Fruit fly (Drosophila melanogaster) whole organism, prepupa: ENCODE measurements around the gene CG9018.

ENCODE experiments used
- Blimp-1 ChIP-seq: fragments of 200-800 bp; sonication (Bioruptor generic); optimal IDR thresholded peaks from 3 replicates; lab custom pipeline; 2017; ENCODE audit warnings: missing biosample characterization, missing genetic modification characterization, mild to moderate bottlenecking, moderate library complexity, missing genetic modification reagents
- CG10669 ChIP-seq: fragments of 200-800 bp; sonication (Bioruptor generic); optimal IDR thresholded peaks from 3 replicates; lab custom pipeline; 2018; ENCODE audit warnings: missing biosample characterization, mild to moderate bottlenecking, missing genetic modification characterization, moderate library complexity
- CG11762 ChIP-seq: fragments of 200-800 bp; sonication (Bioruptor generic); optimal IDR thresholded peaks from 3 replicates; lab custom pipeline; 2016; ENCODE audit warnings: missing biosample characterization, missing genetic modification characterization; ENCODE audit not compliant: insufficient read depth
- CG15336 ChIP-seq: fragments of 200-800 bp; sonication (Bioruptor generic); IDR thresholded peaks from 2 replicates; pipeline ENCODE4 v1.3.6; 2022; ENCODE audit warnings: missing biosample characterization, missing genetic modification characterization
- CG1621 ChIP-seq: fragments of 200-800 bp; sonication (Bioruptor generic); optimal IDR thresholded peaks from 3 replicates; lab custom pipeline; 2018; ENCODE audit warnings: missing biosample characterization, mild to moderate bottlenecking, missing genetic modification characterization
- CG31627 ChIP-seq: fragments of 200-800 bp; sonication (Bioruptor generic); optimal IDR thresholded peaks from 3 replicates; lab custom pipeline; 2016; ENCODE audit warnings: missing biosample characterization, missing genetic modification characterization
- CG34406 ChIP-seq: fragments of 200-800 bp; sonication (Bioruptor generic); optimal IDR thresholded peaks from 3 replicates; lab custom pipeline; 2016; ENCODE audit warnings: missing biosample characterization, missing genetic modification characterization
- CG3919 ChIP-seq: fragments of 200-800 bp; sonication (Bioruptor generic); optimal IDR thresholded peaks from 3 replicates; lab custom pipeline; 2016; ENCODE audit warnings: missing biosample characterization, missing genetic modification characterization
- CG4318 ChIP-seq: fragments of 200-800 bp; sonication (Bioruptor generic); optimal IDR thresholded peaks from 3 replicates; lab custom pipeline; 2017; ENCODE audit warnings: missing biosample characterization, mild to moderate bottlenecking, missing genetic modification characterization
- CG6163 ChIP-seq: fragments of 200-800 bp; sonication (Bioruptor generic); IDR thresholded peaks from 3 replicates; pipeline ENCODE4 v1.3.6; 2022; ENCODE audit warnings: missing biosample characterization, missing genetic modification characterization
- CG6276 ChIP-seq: fragments of 200-800 bp; sonication (Bioruptor generic); optimal IDR thresholded peaks from 2 replicates; lab custom pipeline; 2017; ENCODE audit warnings: missing biosample characterization, mild to moderate bottlenecking, missing genetic modification characterization
- CG6808 ChIP-seq: fragments of 200-800 bp; sonication (Bioruptor generic); optimal IDR thresholded peaks from 3 replicates; lab custom pipeline; 2017; ENCODE audit warnings: missing biosample characterization, missing genetic modification characterization, mild to moderate bottlenecking, moderate library complexity, missing genetic modification reagents
- CG9139 ChIP-seq: fragments of 200-800 bp; sonication (Bioruptor generic); optimal IDR thresholded peaks from 3 replicates; lab custom pipeline; 2017; ENCODE audit warnings: missing biosample characterization, mild to moderate bottlenecking, missing genetic modification characterization
- Eip75B ChIP-seq: fragments of 200-800 bp; sonication (Bioruptor generic); optimal IDR thresholded peaks from 3 replicates; lab custom pipeline; 2016; ENCODE audit warnings: missing biosample characterization, missing genetic modification characterization
- Eip93F ChIP-seq: fragments of 200-800 bp; sonication (Bioruptor generic); optimal IDR thresholded peaks from 2 replicates; lab custom pipeline; 2016; ENCODE audit warnings: missing biosample characterization, mild to moderate bottlenecking, missing genetic modification characterization
- Ets21C ChIP-seq: fragments of 200-800 bp; sonication (Bioruptor generic); optimal IDR thresholded peaks from 3 replicates; lab custom pipeline; 2016; ENCODE audit warnings: missing biosample characterization, missing genetic modification characterization
- Gug ChIP-seq: fragments of 200-800 bp; sonication (Bioruptor generic); IDR thresholded peaks from 2 replicates; pipeline ENCODE4 v1.3.6; 2022; ENCODE audit warnings: missing biosample characterization, missing genetic modification characterization
- Hr4 ChIP-seq: fragments of 200-800 bp; sonication (Bioruptor generic); optimal IDR thresholded peaks from 3 replicates; lab custom pipeline; 2016; ENCODE audit warnings: missing biosample characterization, missing genetic modification characterization
- Met ChIP-seq: fragments of 200-800 bp; sonication (Bioruptor generic); optimal IDR thresholded peaks from 3 replicates; lab custom pipeline; 2016; ENCODE audit warnings: missing biosample characterization, missing genetic modification characterization
- Sox102F ChIP-seq: fragments of 200-800 bp; sonication (Bioruptor generic); optimal IDR thresholded peaks from 2 replicates; lab custom pipeline; 2016; ENCODE audit warnings: missing biosample characterization, mild to moderate bottlenecking, missing genetic modification characterization
- Sox15 ChIP-seq: fragments of 200-800 bp; sonication (Bioruptor generic); optimal IDR thresholded peaks from 3 replicates; lab custom pipeline; 2016; ENCODE audit warnings: missing biosample characterization, missing genetic modification characterization
- dac ChIP-seq: fragments of 200-800 bp; sonication (Bioruptor generic); optimal IDR thresholded peaks from 2 replicates; lab custom pipeline; 2017; ENCODE audit warnings: missing biosample characterization, mild to moderate bottlenecking, missing genetic modification characterization
- eg ChIP-seq: fragments of 200-800 bp; sonication (Bioruptor generic); IDR thresholded peaks from 3 replicates; pipeline ENCODE4 v1.3.6; 2022; ENCODE audit warnings: missing biosample characterization, missing genetic modification characterization
- fd85E ChIP-seq: fragments of 200-800 bp; sonication (Bioruptor generic); optimal IDR thresholded peaks from 3 replicates; lab custom pipeline; 2016; ENCODE audit warnings: missing biosample characterization, missing genetic modification characterization
- lz ChIP-seq: fragments of 200-800 bp; sonication (Bioruptor generic); optimal IDR thresholded peaks from 3 replicates; lab custom pipeline; 2016; ENCODE audit warnings: missing biosample characterization, missing genetic modification characterization
- net ChIP-seq: fragments of 200-800 bp; sonication (Bioruptor generic); optimal IDR thresholded peaks from 3 replicates; lab custom pipeline; 2016; ENCODE audit warnings: missing biosample characterization, missing genetic modification characterization
- pdm3 ChIP-seq: fragments of 200-800 bp; sonication (Bioruptor generic); optimal IDR thresholded peaks from 3 replicates; lab custom pipeline; 2016; ENCODE audit warnings: missing biosample characterization, missing genetic modification characterization
- salr ChIP-seq, 2 experiments: fragments of 200-800 bp; sonication (Bioruptor generic); optimal IDR thresholded peaks; 3 replicates each; lab custom pipeline; 2016 to 2018; ENCODE audit warnings: missing biosample characterization in 2 of 2, missing genetic modification characterization in 2 of 2, mild to moderate bottlenecking in 1 of 2
- svp ChIP-seq: fragments of 200-800 bp; sonication (Bioruptor generic); peaks from one replicate; lab custom pipeline; 2016; ENCODE audit warnings: missing biosample characterization, missing genetic modification characterization
- topi ChIP-seq: fragments of 200-800 bp; sonication (Bioruptor generic); optimal IDR thresholded peaks from 3 replicates; lab custom pipeline; 2016; ENCODE audit warnings: missing biosample characterization, missing genetic modification characterization

The CG9018 gene

dm6 chr3L:2237034-2237433 lies at the start of gene CG9018:
TSS of gene CG9018 (minus strand) at chr3L:2237076.
- TF ChIP-seq lz = no peak
- TF ChIP-seq Ets21C (GFP tag; lab: Kevin White, UChicago) = no peak
- no peak for TF ChIP-seq CG15336 (GFP tag; lab: Robert Waterston, UW)
- TF ChIP-seq CG6163 (GFP tag; lab: Robert Waterston, UW) = no peak
- TF ChIP-seq CG10669 = no peak
- TF ChIP-seq CG6276 (GFP tag; lab: Kevin White, UChicago) = no peak
- TF ChIP-seq Gug (GFP tag; lab: Robert Waterston, UW) = no peak
- no peak for TF ChIP-seq Eip93F (GFP tag; lab: Kevin White, UChicago)
- no peak for TF ChIP-seq Met (GFP tag; lab: Kevin White, UChicago)
- TF ChIP-seq dac (GFP tag; lab: Kevin White, UChicago) = no peak
- TF ChIP-seq net (GFP tag; lab: Kevin White, UChicago) = no peak
- TF ChIP-seq CG9139 (GFP tag; lab: Kevin White, UChicago) = no peak
- no peak for TF ChIP-seq pdm3 (GFP tag; lab: Kevin White, UChicago)
- TF ChIP-seq Eip75B = no peak
- no peak for TF ChIP-seq svp (GFP tag; lab: Kevin White, UChicago)
- no peak for TF ChIP-seq Sox15 (GFP tag; lab: Kevin White, UChicago)
- no peak for TF ChIP-seq topi (GFP tag; lab: Kevin White, UChicago)
- no peak for TF ChIP-seq Blimp-1 (GFP tag; lab: Kevin White, UChicago)

DNA sequence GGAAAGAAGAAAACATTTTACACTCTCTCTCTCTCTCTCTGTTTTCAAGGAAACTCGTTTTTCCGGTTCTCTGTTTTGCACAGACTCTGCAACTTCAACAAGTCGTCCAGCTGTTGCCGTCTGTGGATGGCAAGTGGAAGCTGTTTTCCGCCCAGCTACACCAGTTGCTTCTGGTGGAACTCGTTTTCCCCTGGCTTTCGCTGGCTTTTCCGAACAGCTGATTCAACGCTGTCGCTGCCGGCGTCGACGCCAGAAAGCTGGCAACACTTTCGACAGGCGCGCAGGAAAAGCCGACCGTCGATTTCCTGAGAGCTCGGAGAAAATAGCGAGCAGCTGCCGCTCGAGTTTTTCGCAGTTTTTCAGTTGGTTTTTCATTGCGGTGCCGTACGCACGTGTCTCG lies 45.6 kb upstream of the CG9018 start, which contains the start of gene MsR2:
Gene MsR2, plus strand, starts transcription at position 378 of the 400 bp plus-strand sequence.
- TF ChIP-seq Gug (GFP tag; lab: Robert Waterston, UW) = no peak
- no peak for TF ChIP-seq pdm3 (GFP tag; lab: Kevin White, UChicago)
- TF ChIP-seq eg (GFP tag; lab: Robert Waterston, UW) = 0 out of 3 replicates have a peak, but pooled peaks have one; percentile 20
- no peak for TF ChIP-seq salr (GFP tag; optimal IDR thresholded peaks at IDR 0.05; lab: Kevin White, UChicago)
- TF ChIP-seq CG6808 = no peak
- TF ChIP-seq CG1621 (tag; lab: Kevin White, UChicago) = no peak
- TF ChIP-seq Sox102F (GFP tag; lab: Kevin White, UChicago) = no peak

DNA sequence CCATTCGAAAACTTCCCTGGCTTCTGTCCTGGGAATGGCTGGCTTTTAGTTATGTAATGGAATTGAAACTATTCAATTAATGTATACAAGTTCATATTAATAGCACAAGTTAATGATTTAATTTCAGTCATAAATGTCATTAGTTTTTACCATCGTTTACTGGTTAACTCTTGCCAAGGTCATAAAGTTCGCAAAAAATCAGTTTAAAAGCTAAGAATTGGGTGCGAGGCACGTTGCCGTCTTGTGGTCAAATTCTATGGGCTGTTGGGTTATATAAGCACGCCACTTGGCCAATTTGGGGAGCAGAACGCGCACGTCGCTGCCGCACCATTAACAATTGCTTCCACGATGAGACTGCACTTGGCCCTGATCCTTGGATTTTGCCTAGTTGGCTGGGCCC lies 39.4 kb upstream of the CG9018 start, which contains the start of gene yellow-g2:
Gene yellow-g2, plus strand, starts transcription at position 301 of the 400 bp plus-strand sequence.
- TF ChIP-seq CG11762 (GFP tag; lab: Kevin White, UChicago) (no peak), fd85E (GFP tag; lab: Kevin White, UChicago) (no peak), Gug (GFP tag; lab: Robert Waterston, UW) (no peak), topi (GFP tag; lab: Kevin White, UChicago) (no peak), CG9139 (GFP tag; lab: Kevin White, UChicago) (no peak), CG4318 (GFP tag; lab: Kevin White, UChicago) (no peak), Hr4 (GFP tag; lab: Kevin White, UChicago) (no peak), CG34406 (GFP tag; lab: Kevin White, UChicago) (no peak), CG10669 (no peak), Blimp-1 (GFP tag; lab: Kevin White, UChicago) (no peak), CG1621 (tag; lab: Kevin White, UChicago) (no peak), eg (GFP tag; lab: Robert Waterston, UW) (no peak), CG3919 (no peak), CG31627 (GFP tag; lab: Kevin White, UChicago) (no peak)
- TF ChIP-seq, all 60 proteins: peak for 0

- TF ChIP-seq CG6276 (GFP tag; lab: Kevin White, UChicago) = no peak
- no peak for TF ChIP-seq Met (GFP tag; lab: Kevin White, UChicago)
- TF ChIP-seq lz = no peak
- TF ChIP-seq CG6163 (GFP tag; lab: Robert Waterston, UW) = no peak
- no peak for TF ChIP-seq topi (GFP tag; lab: Kevin White, UChicago)
- TF ChIP-seq svp (GFP tag; lab: Kevin White, UChicago) = peak; percentile 47
Observed at dm6 chr3L:2273392-2273791, 36.5 kb upstream of the CG9018 start.

DNA sequence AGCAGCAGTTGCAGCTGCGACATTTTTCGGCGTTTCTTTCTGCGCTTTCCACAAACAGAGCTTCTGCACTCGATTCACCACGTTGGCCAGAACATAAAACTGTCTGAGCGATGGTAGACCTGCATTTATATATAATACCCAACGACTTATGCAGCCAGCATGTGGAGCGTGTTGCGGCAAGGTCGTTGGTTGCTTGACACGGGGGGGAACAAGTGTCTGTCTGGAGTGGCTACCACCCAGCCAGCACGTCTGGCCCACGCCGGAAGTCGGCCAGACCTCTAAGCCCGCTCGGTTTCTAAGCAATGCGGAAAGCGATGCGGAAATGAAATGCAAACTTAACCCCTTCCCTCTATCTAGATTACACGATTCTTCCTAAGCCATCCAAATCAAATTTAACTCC lies 35.8 kb upstream of the CG9018 start, which contains the start of gene yellow-g:
Gene yellow-g, minus strand, starts transcription at position 101 of the 400 bp plus-strand sequence.
- TF ChIP-seq Ets21C (GFP tag; lab: Kevin White, UChicago) = no peak
- no peak for TF ChIP-seq CG9139 (GFP tag; lab: Kevin White, UChicago)
- TF ChIP-seq Hr4 (GFP tag; lab: Kevin White, UChicago) = no peak
